Fruit fly (Drosophila melanogaster): ENCODE data around the gene CarT.

Gene CarT

dm6 chr2L:20734066-20734686 is 4.1 kb upstream of the CarT start, which contains the start of gene TM9SF2 (continued):
- peak; percentile 56 for TF ChIP-seq CG10366 (GFP tag; IDR thresholded peaks at IDR 0.05)
- peak; percentile 58; the same call in 1 of the 2 replicates for TF ChIP-seq Rfx (GFP tag; IDR thresholded peaks at IDR 0.05)
- TF ChIP-seq Doc3 (GFP tag; IDR thresholded peaks at IDR 0.05; ENCODE audit: partially characterized antibody): no peak
- peak; percentile 66 for TF ChIP-seq Xbp1 (GFP tag; optimal IDR thresholded peaks at IDR 0.05)
- TF ChIP-seq unc-4 (GFP tag; IDR thresholded peaks at IDR 0.05; ENCODE audit: partially characterized antibody): no peak
- TF ChIP-seq Hr51 (GFP tag; optimal IDR thresholded peaks at IDR 0.05): no peak
- TF ChIP-seq Side (GFP tag; optimal IDR thresholded peaks at IDR 0.05): no peak
- TF ChIP-seq run (tag; optimal IDR thresholded peaks at IDR 0.05): no peak
- TF ChIP-seq HLHmδ (GFP tag; optimal IDR thresholded peaks at IDR 0.05): no peak
- TF ChIP-seq CG6689 (GFP tag; IDR thresholded peaks at IDR 0.05): no peak
- no peak for TF ChIP-seq Atf-2 (GFP tag; optimal IDR thresholded peaks at IDR 0.05)
- TF ChIP-seq crp (GFP tag; optimal IDR thresholded peaks at IDR 0.05): peak in 1 of 2 experiments; percentile 68
- no peak for TF ChIP-seq Adf1 (GFP tag; IDR thresholded peaks at IDR 0.05)
- no peak for TF ChIP-seq lbe (GFP tag; optimal IDR thresholded peaks at IDR 0.05)
- TF ChIP-seq Dek (tag; optimal IDR thresholded peaks at IDR 0.05): peak; percentile 18
- TF ChIP-seq Xrp1 (GFP tag; IDR thresholded peaks at IDR 0.05): no peak
- no peak for TF ChIP-seq tna (GFP tag; IDR thresholded peaks at IDR 0.05; ENCODE audit: partially characterized antibody)
- TF ChIP-seq pfk (GFP tag; optimal IDR thresholded peaks at IDR 0.05): no peak
- no peak for TF ChIP-seq chm (GFP tag; IDR thresholded peaks at IDR 0.05)
- TF ChIP-seq fd102C (GFP tag; optimal IDR thresholded peaks at IDR 0.05): no peak
- no peak for TF ChIP-seq CG2875 (GFP tag; optimal IDR thresholded peaks at IDR 0.05)
- TF ChIP-seq fru (optimal IDR thresholded peaks at IDR 0.05): no peak
- TF ChIP-seq grau (tag; optimal IDR thresholded peaks at IDR 0.05): no peak
- TF ChIP-seq Eip74EF (GFP tag; optimal IDR thresholded peaks at IDR 0.05): no peak
- TF ChIP-seq CG31441 (GFP tag; IDR thresholded peaks at IDR 0.05): no peak
- TF ChIP-seq bowl (GFP tag; IDR thresholded peaks at IDR 0.05): no peak
- TF ChIP-seq D (optimal IDR thresholded peaks at IDR 0.05): peak; percentile 76
- TF ChIP-seq D (GFP tag; optimal IDR thresholded peaks at IDR 0.05): no peak
- TF ChIP-seq Meics (GFP tag; optimal IDR thresholded peaks at IDR 0.05): peak; percentile 61
- no peak for TF ChIP-seq psq (GFP tag; optimal IDR thresholded peaks at IDR 0.05)
- TF ChIP-seq hkb (optimal IDR thresholded peaks at IDR 0.05): no peak
- TF ChIP-seq hkb (GFP tag; IDR thresholded peaks at IDR 0.05): no peak
- TF ChIP-seq CG4707 (GFP tag; optimal IDR thresholded peaks at IDR 0.05): no peak
- peak; percentile 48 for TF ChIP-seq CG12659 (GFP tag; optimal IDR thresholded peaks at IDR 0.05)
- no peak for TF ChIP-seq cwo (GFP tag; optimal IDR thresholded peaks at IDR 0.05)
- TF ChIP-seq dm (GFP tag; optimal IDR thresholded peaks at IDR 0.05): peak; percentile 7
- no peak for TF ChIP-seq H15 (GFP tag; IDR thresholded peaks at IDR 0.05)
- no peak for TF ChIP-seq Fer3 (tag; optimal IDR thresholded peaks at IDR 0.05)
- no peak for TF ChIP-seq yki (optimal IDR thresholded peaks at IDR 0.05)
- TF ChIP-seq Bteb2 (GFP tag; optimal IDR thresholded peaks at IDR 0.05): no peak
- TF ChIP-seq CG6854 (GFP tag; optimal IDR thresholded peaks at IDR 0.05): no peak
- no peak for TF ChIP-seq repo (GFP tag; optimal IDR thresholded peaks at IDR 0.05)
- no peak for TF ChIP-seq gem (tag; optimal IDR thresholded peaks at IDR 0.05)
- TF ChIP-seq Nf-YA (GFP tag; IDR thresholded peaks at IDR 0.05): no peak
- TF ChIP-seq Taf1 (GFP tag; IDR thresholded peaks at IDR 0.05): no peak
- TF ChIP-seq CG6765 (GFP tag; optimal IDR thresholded peaks at IDR 0.05): no peak
- TF ChIP-seq vfl (GFP tag; optimal IDR thresholded peaks at IDR 0.05): peak; percentile 25
- no peak for TF ChIP-seq CG2199 (GFP tag; IDR thresholded peaks at IDR 0.05)
- TF ChIP-seq cad (GFP tag; optimal IDR thresholded peaks at IDR 0.05): no peak
- no peak for TF ChIP-seq Mrtf (GFP tag; IDR thresholded peaks at IDR 0.05)
- TF ChIP-seq CG12942 (GFP tag; optimal IDR thresholded peaks at IDR 0.05): no peak
